Worm (Caenorhabditis elegans): ENCODE data around the gene Y50E8A.1.

DNA sequence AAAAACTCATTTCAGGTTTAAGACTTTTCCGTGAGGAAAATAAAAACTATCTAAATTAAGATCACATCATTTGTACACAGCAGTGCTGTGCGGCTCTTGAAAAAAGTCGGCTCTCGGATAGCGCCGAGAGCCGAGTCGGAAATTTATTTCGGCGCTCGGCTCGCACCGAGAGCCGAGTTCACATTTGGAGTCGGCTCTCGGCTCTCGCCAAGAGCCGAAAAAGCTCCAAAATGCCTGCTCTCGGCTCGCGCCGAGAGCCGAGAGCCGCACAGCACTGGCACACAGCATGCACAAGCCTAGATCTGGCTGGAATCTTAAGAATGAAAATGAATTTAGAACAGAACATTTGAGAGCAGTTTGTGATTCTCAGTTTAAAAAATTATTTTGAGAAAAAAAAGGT is 20.3 kb downstream of the Y50E8A.1 start:
- no peak for TF ChIP-seq hmg-4 (GFP tag; optimal IDR thresholded peaks at IDR 0.05)
- no peak for TF ChIP-seq ama-1 (optimal IDR thresholded peaks at IDR 0.05)
- TF ChIP-seq aly-1 (tag; optimal IDR thresholded peaks at IDR 0.05), result no peak
- TF ChIP-seq ceh-13 (GFP tag; optimal IDR thresholded peaks at IDR 0.05), result no peak
- no peak for TF ChIP-seq ceh-36 (tag; optimal IDR thresholded peaks at IDR 0.05)
- no peak for TF ChIP-seq hmbx-1 (tag; optimal IDR thresholded peaks at IDR 0.05)
- TF ChIP-seq tbx-37 (GFP tag; conservative IDR thresholded peaks at IDR 0.05), result no peak
- TF ChIP-seq flt-1 (GFP tag; IDR thresholded peaks at IDR 0.05), result no peak
- TF ChIP-seq F13C5.2 (tag; optimal IDR thresholded peaks at IDR 0.05), result no peak
- TF ChIP-seq sea-1 (GFP tag; conservative IDR thresholded peaks at IDR 0.05), result no peak
- TF ChIP-seq tbx-11 (GFP tag; IDR thresholded peaks at IDR 0.05), result no peak
